Worm (Caenorhabditis elegans): ENCODE results near the gene F15A4.5.

Gene F15A4.5

DNA sequence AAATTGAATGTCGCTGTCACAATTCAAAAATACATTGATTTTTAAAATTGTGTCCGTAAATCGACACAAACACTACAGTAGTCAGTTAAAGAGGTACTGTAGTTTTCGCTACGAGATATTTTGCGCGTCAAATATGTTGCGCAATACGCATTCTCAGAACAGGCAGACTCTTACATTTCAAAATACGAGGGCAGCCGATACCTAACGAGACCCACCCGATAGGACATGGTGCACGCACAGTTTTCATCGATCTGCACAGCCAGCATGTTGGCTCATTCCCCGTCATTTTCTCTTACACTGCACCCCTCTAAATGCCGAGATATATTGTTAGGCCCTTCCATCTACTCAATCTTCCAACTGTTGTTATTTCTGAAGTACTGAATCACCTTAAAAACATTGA is 8.8 kb downstream of the F15A4.5 start, which contains the start of gene F15A4.2:
F15A4.2 (plus strand) TSS at position 301 of the 400 bp plus-strand sequence.
- TF ChIP-seq blmp-1 (tag; optimal IDR thresholded peaks at IDR 0.05) (no peak), lin-32 (GFP tag; optimal IDR thresholded peaks at IDR 0.05) (no peak), unc-120 (tag; optimal IDR thresholded peaks at IDR 0.05; ENCODE audit: poor library complexity, severe bottlenecking) (no peak), snpc-4 (tag; optimal IDR thresholded peaks at IDR 0.05) (no peak), drap-1 (GFP tag; optimal IDR thresholded peaks at IDR 0.05) (no peak), mab-5 (tag; optimal IDR thresholded peaks at IDR 0.05) (no peak), nhr-76 (tag; optimal IDR thresholded peaks at IDR 0.05) (no peak), ceh-39 (tag; optimal IDR thresholded peaks at IDR 0.05) (peak; percentile 66), lsy-2 (tag; optimal IDR thresholded peaks at IDR 0.05) (peak; percentile 12), sptf-1 (tag; optimal IDR thresholded peaks at IDR 0.05) (no peak), pha-4 (tag; optimal IDR thresholded peaks at IDR 0.05) (no peak), flh-1 (GFP tag; optimal IDR thresholded peaks at IDR 0.05) (no peak), zip-8 (tag; optimal IDR thresholded peaks at IDR 0.05) (peak; percentile 29), ztf-11 (tag; optimal IDR thresholded peaks at IDR 0.05) (no peak)

DNA sequence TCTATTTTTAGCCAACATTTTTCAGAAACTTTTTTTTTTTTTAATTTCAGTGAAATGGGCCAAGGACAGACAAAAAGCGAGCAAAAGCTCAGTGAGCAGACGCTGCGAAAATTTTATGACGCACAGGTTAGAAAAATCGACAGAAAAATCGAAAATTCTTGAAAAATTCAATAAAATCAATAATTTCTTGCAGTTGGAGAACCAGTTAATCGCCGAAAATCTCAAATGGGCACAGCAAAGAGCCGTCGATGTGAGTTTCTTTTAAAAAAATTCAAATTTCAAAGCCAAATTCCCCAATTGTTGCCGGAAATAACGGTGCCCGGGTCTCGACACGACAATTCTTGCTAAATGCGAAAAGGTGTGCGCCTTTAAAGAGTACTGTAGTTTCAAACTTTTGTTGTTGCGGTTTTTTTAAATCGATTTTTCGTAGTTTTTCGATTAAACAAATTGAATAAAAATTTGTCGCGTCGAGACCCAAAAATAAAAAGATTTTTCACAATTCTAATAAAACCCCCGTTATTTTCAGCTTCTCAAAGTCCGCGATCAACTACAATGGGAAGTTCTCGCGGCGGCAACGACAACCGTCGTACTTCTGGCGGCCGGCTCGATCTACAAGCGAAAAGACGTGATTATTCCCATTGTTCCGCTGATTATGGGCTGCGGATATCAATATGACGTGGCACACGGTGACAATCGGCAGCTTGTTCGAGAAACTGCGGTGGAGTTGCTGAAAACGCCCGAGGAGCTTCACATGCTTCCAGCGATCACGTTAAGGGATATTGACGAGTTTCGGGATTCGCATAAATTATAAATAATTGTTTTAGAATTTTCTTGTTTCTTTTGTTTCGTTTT is 10.2 kb downstream of the F15A4.5 start, which contains the start of gene tag-280:
tag-280 (plus strand) TSS at position 51 of the 852 bp plus-strand sequence.
- TF ChIP-seq hlh-1 (tag; optimal IDR thresholded peaks at IDR 0.05): no peak
- no peak for TF ChIP-seq M03D4.4 (tag; optimal IDR thresholded peaks at IDR 0.05)
- no peak for TF ChIP-seq snpc-4 (tag; optimal IDR thresholded peaks at IDR 0.05)
- no peak for TF ChIP-seq nhr-2 (tag; optimal IDR thresholded peaks at IDR 0.05)
- no peak for TF ChIP-seq mls-2 (tag; optimal IDR thresholded peaks at IDR 0.05)
- TF ChIP-seq tbx-8 (GFP tag; optimal IDR thresholded peaks at IDR 0.05): no peak
- TF ChIP-seq sptf-1 (tag; optimal IDR thresholded peaks at IDR 0.05): no peak
- no peak for TF ChIP-seq nhr-237 (tag; optimal IDR thresholded peaks at IDR 0.05)
- no peak for TF ChIP-seq nhr-76 (tag; optimal IDR thresholded peaks at IDR 0.05)
- no peak for TF ChIP-seq ztf-11 (tag; optimal IDR thresholded peaks at IDR 0.05)
- no peak for TF ChIP-seq ceh-83 (GFP tag; optimal IDR thresholded peaks at IDR 0.05)
- no peak for TF ChIP-seq ham-2 (GFP tag; optimal IDR thresholded peaks at IDR 0.05)
- no peak for TF ChIP-seq ces-1 (GFP tag; optimal IDR thresholded peaks at IDR 0.05)
- no peak for TF ChIP-seq mep-1 (tag; optimal IDR thresholded peaks at IDR 0.05)

DNA sequence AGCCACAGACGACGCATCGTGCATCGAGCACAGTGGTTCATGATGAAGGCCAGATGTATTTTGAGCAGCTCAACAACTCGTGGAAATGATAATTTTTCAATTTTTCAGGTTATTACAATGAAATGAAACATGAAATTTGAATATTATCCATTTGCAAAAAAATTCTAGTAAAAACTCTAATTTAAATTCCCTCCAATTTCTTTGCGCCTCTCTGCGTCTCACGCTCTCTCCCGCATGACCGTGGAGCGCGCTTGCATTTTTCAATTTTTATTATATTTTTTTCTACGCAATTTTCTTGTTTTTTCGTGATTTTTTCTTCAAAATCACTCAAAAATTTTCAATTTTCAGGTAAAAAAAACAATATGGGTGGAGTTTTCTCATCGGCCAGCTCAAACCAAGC is 11.6 kb downstream of the F15A4.5 start, which contains the start of gene tag-281:
tag-281 (plus strand) TSS at position 340 of the 400 bp plus-strand sequence.
- no peak for TF ChIP-seq ham-2 (GFP tag; optimal IDR thresholded peaks at IDR 0.05)
- TF ChIP-seq lsy-2 (tag; optimal IDR thresholded peaks at IDR 0.05): peak; percentile 82
- TF ChIP-seq sptf-1 (tag; optimal IDR thresholded peaks at IDR 0.05): peak; percentile 25
- TF ChIP-seq ceh-39 (tag; optimal IDR thresholded peaks at IDR 0.05): peak; percentile 37
- TF ChIP-seq lin-13 (tag; optimal IDR thresholded peaks at IDR 0.05): peak; percentile 9
- no peak for TF ChIP-seq hlh-1 (tag; optimal IDR thresholded peaks at IDR 0.05)
- TF ChIP-seq nhr-28 (tag; optimal IDR thresholded peaks at IDR 0.05): no peak
- TF ChIP-seq mls-2 (tag; optimal IDR thresholded peaks at IDR 0.05): no peak
- TF ChIP-seq zip-8 (tag; optimal IDR thresholded peaks at IDR 0.05): no peak
- peak; percentile 72 for TF ChIP-seq mep-1 (tag; optimal IDR thresholded peaks at IDR 0.05)
- TF ChIP-seq blmp-1 (tag; optimal IDR thresholded peaks at IDR 0.05): no peak
- TF ChIP-seq elt-1 (tag; optimal IDR thresholded peaks at IDR 0.05; ENCODE audit: borderline replicate concordance, insufficient read depth): no peak
- TF ChIP-seq pha-4 (tag; optimal IDR thresholded peaks at IDR 0.05): peak; percentile 17
- peak; percentile 54 for TF ChIP-seq nhr-237 (tag; optimal IDR thresholded peaks at IDR 0.05)
- TF ChIP-seq nhr-2 (tag; optimal IDR thresholded peaks at IDR 0.05): peak; percentile 38
- TF ChIP-seq ces-1 (GFP tag; optimal IDR thresholded peaks at IDR 0.05): peak; percentile 70

- TF ChIP-seq nhr-28 (tag; optimal IDR thresholded peaks at IDR 0.05) (no peak), mab-5 (tag; optimal IDR thresholded peaks at IDR 0.05) (no peak), unc-62 (GFP tag; optimal IDR thresholded peaks at IDR 0.05) (no peak), sptf-1 (tag; optimal IDR thresholded peaks at IDR 0.05) (no peak), mep-1 (tag; optimal IDR thresholded peaks at IDR 0.05) (no peak), tbx-8 (GFP tag; optimal IDR thresholded peaks at IDR 0.05) (no peak), mls-2 (tag; optimal IDR thresholded peaks at IDR 0.05) (no peak), snpc-4 (tag; optimal IDR thresholded peaks at IDR 0.05) (no peak), drap-1 (GFP tag; optimal IDR thresholded peaks at IDR 0.05) (no peak), ceh-39 (tag; optimal IDR thresholded peaks at IDR 0.05) (no peak), unc-120 (tag; optimal IDR thresholded peaks at IDR 0.05; ENCODE audit: poor library complexity, severe bottlenecking) (no peak), ham-2 (GFP tag; optimal IDR thresholded peaks at IDR 0.05) (no peak), elt-3 (tag; optimal IDR thresholded peaks at IDR 0.05) (no peak), unc-39 (tag; optimal IDR thresholded peaks at IDR 0.05) (no peak), pha-4 (tag; optimal IDR thresholded peaks at IDR 0.05) (no peak), nhr-2 (tag; optimal IDR thresholded peaks at IDR 0.05) (no peak)
Observed at ce11 chrII:12457275-12457674, 13.8 kb downstream of the F15A4.5 start, which contains the start of gene sre-38. TSS of gene sre-38 (plus strand) at chrII:12457575.
